Worm (Caenorhabditis elegans): ENCODE measurements around the gene ttr-10.

Gene ttr-10

DNA sequence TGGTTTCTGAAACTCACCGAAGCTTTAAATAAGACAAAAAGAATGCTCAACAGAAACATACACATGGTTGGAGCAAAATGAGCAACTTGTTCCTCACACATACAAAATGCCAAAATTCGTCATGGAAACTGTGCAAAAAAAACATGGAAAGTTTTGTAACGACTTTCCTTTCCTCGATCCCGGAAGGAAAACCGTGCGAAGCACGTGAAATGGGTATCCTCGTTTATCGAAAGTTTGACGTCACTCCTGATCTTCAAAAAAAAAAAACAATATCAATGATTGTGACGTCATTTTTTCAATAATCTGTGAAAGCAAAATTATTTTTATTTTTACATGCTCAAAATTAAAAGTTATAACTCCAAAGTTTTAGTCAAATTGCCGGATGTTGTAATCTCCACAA, 16.6 kb upstream of the ttr-10 start, which contains the start of gene clec-212 (continued):
- TF ChIP-seq lin-26 (GFP tag; IDR thresholded peaks at IDR 0.05) = no peak
- TF ChIP-seq ztf-25 (GFP tag; IDR thresholded peaks at IDR 0.05) = no peak
- TF ChIP-seq lin-35 (GFP tag; optimal IDR thresholded peaks at IDR 0.05) = no peak
- no peak for TF ChIP-seq efl-1 (GFP tag; optimal IDR thresholded peaks at IDR 0.05)
- TF ChIP-seq hrde-1 (tag; optimal IDR thresholded peaks at IDR 0.05; ENCODE audit: borderline replicate concordance) = no peak
- TF ChIP-seq zim-3 (tag; optimal IDR thresholded peaks at IDR 0.05) = no peak
- TF ChIP-seq F10E7.11 (tag; optimal IDR thresholded peaks at IDR 0.05) = no peak

DNA sequence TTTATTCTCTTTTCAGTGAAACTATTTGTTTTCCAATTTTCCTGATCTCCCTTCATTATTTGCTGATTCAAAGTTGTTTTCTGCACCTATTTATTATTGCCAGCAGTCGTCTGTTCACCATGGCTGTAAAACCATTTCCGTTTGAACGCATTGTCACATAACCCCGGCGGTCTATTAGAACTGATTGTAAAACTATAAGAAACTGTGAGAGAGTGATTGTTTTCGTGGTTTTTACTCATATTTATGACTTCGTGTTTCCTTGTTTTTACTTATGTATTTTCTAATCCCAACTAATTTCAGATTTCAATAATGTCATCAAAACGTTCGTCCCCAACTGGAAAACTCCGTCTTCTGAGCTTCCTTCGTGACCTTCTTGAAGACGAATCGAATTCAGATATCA, 9.2 kb upstream of the ttr-10 start, which contains the start of gene F19F10.1:
Gene F19F10.1 (plus strand): TSS at position 301 of the 400 bp plus-strand sequence.
- TF ChIP-seq madf-6 (GFP tag; IDR thresholded peaks at IDR 0.05) (no peak), attf-3 (GFP tag; conservative IDR thresholded peaks at IDR 0.05) (no peak)

- TF ChIP-seq zfh-2 (GFP tag; conservative IDR thresholded peaks at IDR 0.05) (no peak), ccch-3 (GFP tag; optimal IDR thresholded peaks at IDR 0.05) (no peak), snpc-3.4 (tag; optimal IDR thresholded peaks at IDR 0.05) (no peak), snpc-1.1 (tag; optimal IDR thresholded peaks at IDR 0.05; ENCODE audit: insufficient read depth) (no peak), repo-1 (tag; optimal IDR thresholded peaks at IDR 0.05) (no peak), hlh-26 (GFP tag; conservative IDR thresholded peaks at IDR 0.05) (no peak), nhr-80 (tag; optimal IDR thresholded peaks at IDR 0.05) (no peak), ama-1 (optimal IDR thresholded peaks at IDR 0.05) (no peak), ama-1 (GFP tag; optimal IDR thresholded peaks at IDR 0.05) (no peak), B0035.1 (tag; optimal IDR thresholded peaks at IDR 0.05) (no peak), attf-5 (GFP tag; optimal IDR thresholded peaks at IDR 0.05) (no peak), Y53G8AR.9 (GFP tag; conservative IDR thresholded peaks at IDR 0.05) (no peak), mxl-1 (tag; optimal IDR thresholded peaks at IDR 0.05) (no peak), rpc-1 (optimal IDR thresholded peaks at IDR 0.05) (no peak), rpc-1 (tag; optimal IDR thresholded peaks at IDR 0.05) (no peak)
These were observed 5.0 kb upstream of the ttr-10 start, which contains the start of gene ets-7 for ce11 chrV:7558693-7559092. Gene ets-7, minus strand, starts transcription at chrV:7558793.

DNA sequence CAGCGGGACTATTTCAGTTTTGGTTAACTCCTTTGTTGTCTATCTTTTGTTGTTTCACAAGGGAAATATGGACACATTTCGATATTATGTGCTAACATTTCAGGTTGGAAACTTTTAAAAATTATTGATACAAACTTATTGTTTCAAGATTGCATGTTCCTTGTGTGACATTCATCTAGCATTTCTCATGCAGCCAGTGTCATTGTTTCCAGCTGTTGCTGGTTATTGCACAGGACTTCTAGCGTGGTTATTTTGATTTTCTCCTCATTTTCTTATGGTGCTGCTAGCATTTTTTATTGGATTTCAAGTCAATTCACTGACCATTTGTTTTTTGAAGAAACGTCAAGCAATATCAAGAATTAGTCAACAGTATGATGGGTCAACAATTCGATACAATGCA, 2.2 kb upstream of the ttr-10 start:
- TF ChIP-seq hrde-1 (tag; optimal IDR thresholded peaks at IDR 0.05; ENCODE audit: borderline replicate concordance) (no peak), him-1 (tag; optimal IDR thresholded peaks at IDR 0.05) (no peak), madf-10 (tag; optimal IDR thresholded peaks at IDR 0.05) (no peak), aptf-2 (GFP tag; conservative IDR thresholded peaks at IDR 0.05) (no peak), let-607 (tag; optimal IDR thresholded peaks at IDR 0.05) (no peak), ceh-91 (GFP tag; IDR thresholded peaks at IDR 0.05) (no peak), pbrm-1 (GFP tag; IDR thresholded peaks at IDR 0.05) (no peak)

- TF ChIP-seq ztf-25 (GFP tag; IDR thresholded peaks at IDR 0.05) (no peak), cebp-1 (GFP tag; IDR thresholded peaks at IDR 0.05) (no peak), cebp-1 (tag; optimal IDR thresholded peaks at IDR 0.05) (no peak), nfyb-1 (GFP tag; IDR thresholded peaks at IDR 0.05) (no peak), ztf-22 (GFP tag; optimal IDR thresholded peaks at IDR 0.05) (no peak), ceh-79 (tag; optimal IDR thresholded peaks at IDR 0.05) (no peak), lin-35 (GFP tag; optimal IDR thresholded peaks at IDR 0.05) (no peak), K11D2.4 (GFP tag; IDR thresholded peaks at IDR 0.05) (no peak), ccch-3 (GFP tag; optimal IDR thresholded peaks at IDR 0.05) (no peak), rec-8 (tag; optimal IDR thresholded peaks at IDR 0.05) (no peak), ceh-27 (GFP tag; optimal IDR thresholded peaks at IDR 0.05) (no peak), him-1 (tag; optimal IDR thresholded peaks at IDR 0.05) (no peak), F22D6.2 (tag; optimal IDR thresholded peaks at IDR 0.05) (no peak), egl-44 (GFP tag; IDR thresholded peaks at IDR 0.05) (no peak), dox-1 (GFP tag; IDR thresholded peaks at IDR 0.05) (no peak), F57A8.1 (GFP tag; optimal IDR thresholded peaks at IDR 0.05) (no peak), bed-2 (GFP tag; IDR thresholded peaks at IDR 0.05) (no peak), ztf-6 (GFP tag; IDR thresholded peaks at IDR 0.05) (no peak)
These were observed 1.9 kb downstream of the ttr-10 start, which contains the start of gene F19F10.3 for ce11 chrV:7551821-7552220. Gene F19F10.3, plus strand, starts transcription at chrV:7552121.

All from whole organism, young adult.